Fruit fly (Drosophila melanogaster): Measurements from ENCODE around the gene Act5C.

The Act5C gene

dm6 chrX:5907916-5908315 lies 7.3 kb downstream of the Act5C start, which contains the start of gene CG12236 (continued):
- TF ChIP-seq run (tag; optimal IDR thresholded peaks at IDR 0.05) (no peak), al (GFP tag; IDR thresholded peaks at IDR 0.05) (no peak), Vsx1 (GFP tag; optimal IDR thresholded peaks at IDR 0.05) (no peak), Asciz (GFP tag; optimal IDR thresholded peaks at IDR 0.05) (no peak), B-H1 (GFP tag; IDR thresholded peaks at IDR 0.05) (no peak), CG11398 (GFP tag; optimal IDR thresholded peaks at IDR 0.05) (no peak), klu (GFP tag; IDR thresholded peaks at IDR 0.05) (no peak), tna (GFP tag; IDR thresholded peaks at IDR 0.05; ENCODE audit: partially characterized antibody) (no peak), CG15514 (GFP tag; optimal IDR thresholded peaks at IDR 0.05) (peak; percentile 89), CG18262 (tag; optimal IDR thresholded peaks at IDR 0.05) (peak; percentile 22), stwl (tag; optimal IDR thresholded peaks at IDR 0.05) (peak; percentile 72), vfl (GFP tag; optimal IDR thresholded peaks at IDR 0.05) (no peak), vvl (GFP tag; IDR thresholded peaks at IDR 0.05) (peak; percentile 61), CG2120 (GFP tag; optimal IDR thresholded peaks at IDR 0.05) (peak; percentile 36), CG17568 (GFP tag; optimal IDR thresholded peaks at IDR 0.05) (no peak), CG3407 (GFP tag; optimal IDR thresholded peaks at IDR 0.05) (no peak), CG11456 (GFP tag; IDR thresholded peaks at IDR 0.05) (peak; percentile 80; the same call in 2 of the 3 replicates), CG1024 (GFP tag; IDR thresholded peaks at IDR 0.05) (0 out of 2 replicates have a peak, but pooled peaks have one; percentile 37), Adf1 (GFP tag; IDR thresholded peaks at IDR 0.05) (peak; percentile 42; the same call in 1 of the 2 replicates), Sry-δ (GFP tag; optimal IDR thresholded peaks at IDR 0.05) (peak; percentile 69), CG18764 (GFP tag; optimal IDR thresholded peaks at IDR 0.05) (peak; percentile 20), fd96Cb (tag; optimal IDR thresholded peaks at IDR 0.05) (no peak), CG6765 (GFP tag; optimal IDR thresholded peaks at IDR 0.05) (peak; percentile 55), pzg (GFP tag; optimal IDR thresholded peaks at IDR 0.05) (peak; percentile 97), Stat92E (GFP tag; optimal IDR thresholded peaks at IDR 0.05) (peak in 1 of 3 experiments; percentile 19), CG10431 (GFP tag; optimal IDR thresholded peaks at IDR 0.05) (no peak), twi (tag; optimal IDR thresholded peaks at IDR 0.05) (peak; percentile 28), Trl (optimal IDR thresholded peaks at IDR 0.05) (no peak), Trl (GFP tag; optimal IDR thresholded peaks at IDR 0.05) (peak; percentile 49), chm (GFP tag; IDR thresholded peaks at IDR 0.05) (no peak), B-H2 (GFP tag; optimal IDR thresholded peaks at IDR 0.05) (peak; percentile 74), Antp (GFP tag; optimal IDR thresholded peaks at IDR 0.05) (peak; percentile 34), da (GFP tag; optimal IDR thresholded peaks at IDR 0.05) (peak; percentile 58), BEAF-32 (GFP tag; optimal IDR thresholded peaks at IDR 0.05) (peak; percentile 54), repo (GFP tag; optimal IDR thresholded peaks at IDR 0.05) (no peak), CG17328 (GFP tag; IDR thresholded peaks at IDR 0.05) (peak; percentile 39; the same call in 1 of the 2 replicates), CG7556 (GFP tag; optimal IDR thresholded peaks at IDR 0.05) (no peak), knrl (GFP tag; IDR thresholded peaks at IDR 0.05; ENCODE audit: partially characterized antibody) (peak; percentile 40; the same call in 1 of the 3 replicates), Nf-YA (GFP tag; IDR thresholded peaks at IDR 0.05) (no peak), CG14860 (GFP tag; IDR thresholded peaks at IDR 0.05; ENCODE audit: partially characterized antibody) (no peak), CG9437 (GFP tag; optimal IDR thresholded peaks at IDR 0.05) (no peak), tx (GFP tag; optimal IDR thresholded peaks at IDR 0.05) (no peak), Opbp (GFP tag; IDR thresholded peaks at IDR 0.05; ENCODE audit: partially characterized antibody) (peak; percentile 66; the same call in 2 of the 3 replicates), CG10209 (GFP tag; optimal IDR thresholded peaks at IDR 0.05) (peak; percentile 40), so (GFP tag; IDR thresholded peaks at IDR 0.05) (peak; percentile 15; the same call in 1 of the 3 replicates), pros (GFP tag; optimal IDR thresholded peaks at IDR 0.05) (peak; percentile 12), Camta (GFP tag; optimal IDR thresholded peaks at IDR 0.05) (peak; percentile 37), CG13624 (GFP tag; optimal IDR thresholded peaks at IDR 0.05) (peak; percentile 51), eyg (GFP tag; optimal IDR thresholded peaks at IDR 0.05) (no peak), gsb (GFP tag; IDR thresholded peaks at IDR 0.05) (no peak), CG15479 (GFP tag; optimal IDR thresholded peaks at IDR 0.05) (no peak)

Data from whole organism, embryonic.